Fruit fly (Drosophila melanogaster): ENCODE data around the gene shtd.

The shtd gene

DNA sequence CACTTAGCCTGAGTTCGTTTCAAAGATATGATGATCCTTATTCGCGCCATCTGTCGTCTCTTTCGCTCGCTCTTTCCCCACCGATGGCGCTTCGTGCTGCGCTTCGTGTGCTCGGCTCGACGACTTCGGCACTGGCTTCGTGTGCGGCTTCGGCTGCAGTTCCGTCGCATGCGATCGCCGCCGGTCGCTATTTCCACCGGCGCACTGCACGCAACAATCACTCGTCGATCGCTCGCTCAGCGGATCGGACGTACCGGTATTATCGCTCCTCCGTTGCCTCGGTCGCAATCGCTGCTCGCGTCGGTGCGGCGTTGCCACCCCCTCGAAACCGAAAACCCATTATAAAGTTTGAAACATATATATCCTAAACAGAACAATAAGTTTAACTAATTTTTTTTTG is 36.5 kb upstream of the shtd start (continued):
- TF ChIP-seq CG1602 (GFP tag; optimal IDR thresholded peaks at IDR 0.05) (no peak), CG8290 (GFP tag; optimal IDR thresholded peaks at IDR 0.05) (peak; percentile 51), CG8290 (tag; optimal IDR thresholded peaks at IDR 0.05) (peak; percentile 79 to 85), Atf3 (GFP tag; optimal IDR thresholded peaks at IDR 0.05) (no peak), CG2129 (GFP tag; IDR thresholded peaks at IDR 0.05; ENCODE audit: partially characterized antibody) (no peak), CG7786 (GFP tag; optimal IDR thresholded peaks at IDR 0.05) (no peak), CG8924 (tag; optimal IDR thresholded peaks at IDR 0.05) (peak; percentile 6), CG18262 (tag; optimal IDR thresholded peaks at IDR 0.05) (peak; percentile 14), ranshi (GFP tag; IDR thresholded peaks at IDR 0.05) (no peak), YL-1 (GFP tag; optimal IDR thresholded peaks at IDR 0.05) (no peak), maf-S (GFP tag; optimal IDR thresholded peaks at IDR 0.05) (no peak), nerfin-1 (tag; optimal IDR thresholded peaks at IDR 0.05) (no peak), h (optimal IDR thresholded peaks at IDR 0.05) (no peak), CG2712 (tag; optimal IDR thresholded peaks at IDR 0.05) (peak; percentile 39), TFAM (GFP tag; optimal IDR thresholded peaks at IDR 0.05) (no peak), trh (GFP tag; optimal IDR thresholded peaks at IDR 0.05) (no peak), CG4617 (GFP tag; optimal IDR thresholded peaks at IDR 0.05; ENCODE audit: borderline replicate concordance) (no peak), CG7556 (GFP tag; optimal IDR thresholded peaks at IDR 0.05) (no peak), CG14014 (GFP tag; IDR thresholded peaks at IDR 0.05) (peak; percentile 43; the same call in 1 of the 2 replicates), scrt (GFP tag; optimal IDR thresholded peaks at IDR 0.05) (no peak), MTF-1 (GFP tag; optimal IDR thresholded peaks at IDR 0.05; ENCODE audit: borderline replicate concordance) (peak; percentile 47), CG31441 (GFP tag; IDR thresholded peaks at IDR 0.05) (0 out of 2 replicates have a peak, but pooled peaks have one; percentile 17), CG14441 (GFP tag; IDR thresholded peaks at IDR 0.05) (no peak), Bteb2 (GFP tag; optimal IDR thresholded peaks at IDR 0.05) (no peak), Deaf1 (tag; optimal IDR thresholded peaks at IDR 0.05) (peak; percentile 99), CG14710 (tag; optimal IDR thresholded peaks at IDR 0.05) (no peak), CG30431 (GFP tag; optimal IDR thresholded peaks at IDR 0.05) (no peak), CG4424 (GFP tag; optimal IDR thresholded peaks at IDR 0.05) (no peak), lola (GFP tag; optimal IDR thresholded peaks at IDR 0.05) (no peak), bigmax (GFP tag; optimal IDR thresholded peaks at IDR 0.05) (no peak), CG3065 (GFP tag; optimal IDR thresholded peaks at IDR 0.05) (no peak), CG17802 (tag; optimal IDR thresholded peaks at IDR 0.05) (no peak), kni (GFP tag; optimal IDR thresholded peaks at IDR 0.05) (peak; percentile 5), BtbVII (GFP tag; optimal IDR thresholded peaks at IDR 0.05) (no peak), Asciz (GFP tag; optimal IDR thresholded peaks at IDR 0.05) (no peak), CG4707 (GFP tag; optimal IDR thresholded peaks at IDR 0.05) (peak; percentile 25), pfk (GFP tag; optimal IDR thresholded peaks at IDR 0.05) (no peak), Mes4 (GFP tag; optimal IDR thresholded peaks at IDR 0.05) (peak; percentile 33), H15 (GFP tag; IDR thresholded peaks at IDR 0.05) (no peak), CG10654 (GFP tag; optimal IDR thresholded peaks at IDR 0.05) (no peak), mld (GFP tag; IDR thresholded peaks at IDR 0.05; ENCODE audit: partially characterized antibody) (no peak), CG7963 (GFP tag; IDR thresholded peaks at IDR 0.05; ENCODE audit: partially characterized antibody) (no peak), CG11085 (GFP tag; IDR thresholded peaks at IDR 0.05) (no peak), CG17612 (GFP tag; IDR thresholded peaks at IDR 0.05) (no peak), gsb (GFP tag; IDR thresholded peaks at IDR 0.05) (no peak), slou (GFP tag; optimal IDR thresholded peaks at IDR 0.05) (no peak), slbo (GFP tag; IDR thresholded peaks at IDR 0.05) (0 out of 2 replicates have a peak, but pooled peaks have one; percentile 7), CG5245 (GFP tag; optimal IDR thresholded peaks at IDR 0.05) (peak; percentile 3), amos (GFP tag; IDR thresholded peaks at IDR 0.05; ENCODE audit: partially characterized antibody) (peak; percentile 36; the same call in 1 of the 2 replicates), bowl (GFP tag; IDR thresholded peaks at IDR 0.05) (0 out of 2 replicates have a peak, but pooled peaks have one; percentile 20), CG16813 (GFP tag; IDR thresholded peaks at IDR 0.05; ENCODE audit: partially characterized antibody) (no peak)

All from whole organism, embryonic.